Fruit fly (Drosophila melanogaster): ENCODE measurements around the gene ru.

Gene ru

dm6 chr3L:1352065-1352464 is 18.4 kb upstream of the ru start (continued):
- no peak for TF ChIP-seq CG8765 (GFP tag; IDR thresholded peaks at IDR 0.05)
- TF ChIP-seq CG11093 (GFP tag; IDR thresholded peaks at IDR 0.05), result no peak
- peak; percentile 66; the same call in 2 of the 3 replicates for TF ChIP-seq hb (GFP tag; IDR thresholded peaks at IDR 0.05; ENCODE audit: partially characterized antibody)
- peak; percentile 32 for TF ChIP-seq Meics (GFP tag; optimal IDR thresholded peaks at IDR 0.05)
- TF ChIP-seq CG12659 (GFP tag; optimal IDR thresholded peaks at IDR 0.05), result peak; percentile 73
- peak; percentile 66 for TF ChIP-seq salm (tag; optimal IDR thresholded peaks at IDR 0.05)
- no peak for TF ChIP-seq wor (GFP tag; IDR thresholded peaks at IDR 0.05)
- TF ChIP-seq CG2875 (GFP tag; optimal IDR thresholded peaks at IDR 0.05), result no peak
- TF ChIP-seq MESR4 (GFP tag; optimal IDR thresholded peaks at IDR 0.05), result peak; percentile 7
- TF ChIP-seq CG10565 (GFP tag; optimal IDR thresholded peaks at IDR 0.05), result no peak
- peak; percentile 26; the same call in 1 of the 2 replicates for TF ChIP-seq lmd (GFP tag; IDR thresholded peaks at IDR 0.05)
- TF ChIP-seq bsh (GFP tag; optimal IDR thresholded peaks at IDR 0.05), result peak in 1 of 2 experiments; percentile 18
- no peak for TF ChIP-seq Hey (tag; optimal IDR thresholded peaks at IDR 0.05)
- TF ChIP-seq so (GFP tag; IDR thresholded peaks at IDR 0.05), result no peak
- TF ChIP-seq HmgZ (tag; optimal IDR thresholded peaks at IDR 0.05), result peak; percentile 70
- TF ChIP-seq CG18599 (GFP tag; optimal IDR thresholded peaks at IDR 0.05), result no peak
- TF ChIP-seq HHEX (GFP tag; optimal IDR thresholded peaks at IDR 0.05), result no peak
- peak; percentile 94 for TF ChIP-seq CG2129 (GFP tag; IDR thresholded peaks at IDR 0.05; ENCODE audit: partially characterized antibody)
- peak; percentile 50 for TF ChIP-seq CG13624 (GFP tag; optimal IDR thresholded peaks at IDR 0.05)
- TF ChIP-seq dysf (GFP tag; IDR thresholded peaks at IDR 0.05), result no peak
- no peak for TF ChIP-seq Oaz (GFP tag; IDR thresholded peaks at IDR 0.05)
- TF ChIP-seq CG4404 (GFP tag; IDR thresholded peaks at IDR 0.05), result no peak
- TF ChIP-seq fd102C (GFP tag; optimal IDR thresholded peaks at IDR 0.05), result no peak
- no peak for TF ChIP-seq Drgx (GFP tag; IDR thresholded peaks at IDR 0.05)
- TF ChIP-seq Elba2 (GFP tag; optimal IDR thresholded peaks at IDR 0.05), result peak; percentile 99
- TF ChIP-seq Doc3 (GFP tag; IDR thresholded peaks at IDR 0.05; ENCODE audit: partially characterized antibody), result peak; percentile 98
- peak; percentile 67; the same call in 1 of the 2 replicates for TF ChIP-seq CG42726 (GFP tag; IDR thresholded peaks at IDR 0.05; ENCODE audit: partially characterized antibody)
- TF ChIP-seq fru (optimal IDR thresholded peaks at IDR 0.05), result no peak
- TF ChIP-seq CG6689 (GFP tag; IDR thresholded peaks at IDR 0.05), result no peak
- peak; percentile 22; the same call in 1 of the 3 replicates for TF ChIP-seq CG34422 (GFP tag; IDR thresholded peaks at IDR 0.05)
- no peak for TF ChIP-seq scrt (GFP tag; optimal IDR thresholded peaks at IDR 0.05)
- TF ChIP-seq br (optimal IDR thresholded peaks at IDR 0.05), result no peak
- TF ChIP-seq CG13424 (tag; optimal IDR thresholded peaks at IDR 0.05), result peak; percentile 23
- TF ChIP-seq CG1647 (GFP tag; optimal IDR thresholded peaks at IDR 0.05), result no peak
- no peak for TF ChIP-seq Rx (GFP tag; IDR thresholded peaks at IDR 0.05)
- peak; percentile 53 for TF ChIP-seq CG17829 (tag; optimal IDR thresholded peaks at IDR 0.05)
- no peak for TF ChIP-seq Dip3 (GFP tag; optimal IDR thresholded peaks at IDR 0.05)
- TF ChIP-seq CG9609 (GFP tag; optimal IDR thresholded peaks at IDR 0.05), result no peak
- TF ChIP-seq Xbp1 (GFP tag; optimal IDR thresholded peaks at IDR 0.05), result peak; percentile 28
- no peak for TF ChIP-seq CG3407 (GFP tag; optimal IDR thresholded peaks at IDR 0.05)
- no peak for TF ChIP-seq ac (GFP tag; optimal IDR thresholded peaks at IDR 0.05)
- peak; percentile 83; the same call in 2 of the 4 replicates for TF ChIP-seq chinmo (GFP tag; IDR thresholded peaks at IDR 0.05; ENCODE audit: partially characterized antibody)
- peak; percentile 59; the same call in 1 of the 2 replicates for TF ChIP-seq CG31441 (GFP tag; IDR thresholded peaks at IDR 0.05)
- TF ChIP-seq esg (GFP tag; conservative IDR thresholded peaks at IDR 0.05), result no peak
- peak; percentile 11 for TF ChIP-seq CG17385 (GFP tag; optimal IDR thresholded peaks at IDR 0.05)
- TF ChIP-seq exex (tag; optimal IDR thresholded peaks at IDR 0.05), result peak; percentile 8
- TF ChIP-seq zen (tag; optimal IDR thresholded peaks at IDR 0.05), result peak; percentile 61
- TF ChIP-seq jing (GFP tag; optimal IDR thresholded peaks at IDR 0.05), result no peak
- peak; percentile 18 to 40 for TF ChIP-seq dpn (GFP tag; optimal IDR thresholded peaks at IDR 0.05)
- TF ChIP-seq Taf1 (GFP tag; IDR thresholded peaks at IDR 0.05), result no peak
- peak; percentile 13 for TF ChIP-seq wek (GFP tag; optimal IDR thresholded peaks at IDR 0.05)

Data from whole organism, embryonic.